Fruit fly (Drosophila melanogaster) whole organism: ENCODE data around the gene CG7059.

Source experiments
- CG8478 ChIP-seq: fragments of >200 bp; optimal IDR thresholded peaks from 2 replicates; lab custom pipeline; 2018; ENCODE audit warnings: inconsistent platforms
- Dll ChIP-seq: fragments of >200 bp; optimal IDR thresholded peaks from 2 replicates; lab custom pipeline; 2017
- EcR ChIP-seq, 2 experiments: fragments of >200 bp; optimal IDR thresholded peaks; 2 replicates each; lab custom pipeline; 2017; ENCODE audit warnings: missing biosample characterization in 2 of 2, missing genetic modification characterization in 2 of 2, missing genetic modification reagents in 2 of 2
- pan ChIP-seq: fragments of >200 bp; optimal IDR thresholded peaks from 2 replicates; lab custom pipeline; 2017
- psq ChIP-seq: fragments of >200 bp; optimal IDR thresholded peaks from 2 replicates; lab custom pipeline; 2017
- usp ChIP-seq: fragments of >200 bp; optimal IDR thresholded peaks from 2 replicates; lab custom pipeline; 2017; ENCODE audit warnings: missing biosample characterization, missing genetic modification characterization, mixed read lengths

Gene CG7059

dm6 chr3R:22389614-22390013 is at the start of gene CG7059, which contains the start of gene CAH8:
Gene CG7059, plus strand, starts transcription at chr3R:22389780.
Gene CAH8, minus strand, starts transcription at chr3R:22389714.
- TF ChIP-seq CG8478 (lab: Kevin White, UChicago) (no peak), EcR (GFP tag; optimal IDR thresholded peaks at IDR 0.05; lab: Kevin White, UChicago) (no peak), Dll (lab: Kevin White, UChicago) (no peak), psq (lab: Kevin White, UChicago) (no peak), usp (no peak), pan (lab: Kevin White, UChicago) (no peak)

- TF ChIP-seq pan (lab: Kevin White, UChicago) (no peak), psq (lab: Kevin White, UChicago) (no peak), Dll (lab: Kevin White, UChicago) (no peak), EcR (GFP tag; optimal IDR thresholded peaks at IDR 0.05; lab: Kevin White, UChicago) (no peak), CG8478 (lab: Kevin White, UChicago) (no peak), usp (no peak)
Observed at dm6 chr3R:22340207-22340606, 49.4 kb upstream of the CG7059 start, which contains the start of gene CG5388. Gene CG5388, minus strand, starts transcription at chr3R:22340307.

- TF ChIP-seq EcR (GFP tag; optimal IDR thresholded peaks at IDR 0.05; lab: Kevin White, UChicago) (no peak), psq (lab: Kevin White, UChicago) (no peak), pan (lab: Kevin White, UChicago) (no peak), usp (no peak), CG8478 (lab: Kevin White, UChicago) (no peak), Dll (lab: Kevin White, UChicago) (no peak)
Observed at dm6 chr3R:22341652-22342051, 47.9 kb upstream of the CG7059 start.

- TF ChIP-seq Dll (lab: Kevin White, UChicago) (no peak), pan (lab: Kevin White, UChicago) (no peak), EcR (GFP tag; optimal IDR thresholded peaks at IDR 0.05; lab: Kevin White, UChicago) (no peak), CG8478 (lab: Kevin White, UChicago) (no peak), usp (no peak), psq (lab: Kevin White, UChicago) (no peak)
Observed at dm6 chr3R:22342151-22342550, 47.4 kb upstream of the CG7059 start, which contains the start of gene CG5386. Gene CG5386, minus strand, starts transcription at chr3R:22342251.

dm6 chr3R:22342708-22343107 is 46.9 kb upstream of the CG7059 start:
- TF ChIP-seq Dll (lab: Kevin White, UChicago) (no peak), pan (lab: Kevin White, UChicago) (no peak), CG8478 (lab: Kevin White, UChicago) (no peak), usp (no peak), EcR (GFP tag; optimal IDR thresholded peaks at IDR 0.05; lab: Kevin White, UChicago) (no peak), psq (lab: Kevin White, UChicago) (no peak)

- TF ChIP-seq Dll (lab: Kevin White, UChicago) (no peak), EcR (GFP tag; optimal IDR thresholded peaks at IDR 0.05; lab: Kevin White, UChicago) (peak in 1 of 2 experiments; percentile 29)
Observed at dm6 chr3R:22351396-22351795, 38.2 kb upstream of the CG7059 start, which contains the start of gene rdhB. Gene rdhB, plus strand, starts transcription at chr3R:22351696.

- TF ChIP-seq EcR (GFP tag; optimal IDR thresholded peaks at IDR 0.05; lab: Kevin White, UChicago) (no peak), pan (lab: Kevin White, UChicago) (no peak), CG8478 (lab: Kevin White, UChicago) (no peak), psq (lab: Kevin White, UChicago) (no peak), usp (no peak), Dll (lab: Kevin White, UChicago) (no peak)
Observed at dm6 chr3R:22356464-22357410, 32.8 kb upstream of the CG7059 start, which contains the start of gene Sar1. Gene Sar1, plus strand, starts transcription at chr3R:22356685.

dm6 chr3R:22357942-22358341 is 31.6 kb upstream of the CG7059 start:
- no peak for TF ChIP-seq CG8478 (lab: Kevin White, UChicago)
- no peak for TF ChIP-seq EcR (GFP tag; optimal IDR thresholded peaks at IDR 0.05; lab: Kevin White, UChicago)
- no peak for TF ChIP-seq psq (lab: Kevin White, UChicago)
- no peak for TF ChIP-seq usp
- TF ChIP-seq Dll (lab: Kevin White, UChicago), result no peak
- no peak for TF ChIP-seq pan (lab: Kevin White, UChicago)

dm6 chr3R:22358810-22359209 is 30.8 kb upstream of the CG7059 start:
- TF ChIP-seq pan (lab: Kevin White, UChicago) (no peak), CG8478 (lab: Kevin White, UChicago) (no peak), EcR (GFP tag; optimal IDR thresholded peaks at IDR 0.05; lab: Kevin White, UChicago) (no peak), psq (lab: Kevin White, UChicago) (no peak), usp (no peak), Dll (lab: Kevin White, UChicago) (no peak)

dm6 chr3R:22362218-22362907 is 27.2 kb upstream of the CG7059 start, which contains the start of the genes JMJD6, CG7071 and Muted:
Gene JMJD6, minus strand, starts transcription at chr3R:22362371.
Gene CG7071, plus strand, starts transcription at chr3R:22362620.
Gene Muted, plus strand, starts transcription at chr3R:22362620.
- TF ChIP-seq usp, result no peak
- no peak for TF ChIP-seq EcR (GFP tag; optimal IDR thresholded peaks at IDR 0.05; lab: Kevin White, UChicago)
- no peak for TF ChIP-seq Dll (lab: Kevin White, UChicago)
- TF ChIP-seq psq (lab: Kevin White, UChicago), result no peak
- TF ChIP-seq CG8478 (lab: Kevin White, UChicago), result no peak

- TF ChIP-seq Dll (lab: Kevin White, UChicago) (no peak), usp (no peak), CG8478 (lab: Kevin White, UChicago) (no peak), psq (lab: Kevin White, UChicago) (no peak), EcR (GFP tag; optimal IDR thresholded peaks at IDR 0.05; lab: Kevin White, UChicago) (no peak), pan (lab: Kevin White, UChicago) (no peak)
Observed at dm6 chr3R:22365660-22366195, 23.9 kb upstream of the CG7059 start, which contains the start of gene CG5382. Gene CG5382, minus strand, starts transcription at chr3R:22365983.
